Worm (Caenorhabditis elegans) whole organism, early embryonic: ENCODE measurements around the gene fbxb-58.

Experiments used
- B0310.2 ChIP-seq: sonication (generic microtip); optimal IDR thresholded peaks from 2 replicates; lab custom pipeline; 2016; ENCODE audit warnings: mild to moderate bottlenecking, missing genetic modification characterization, missing compliant biosample characterization
- ama-1 ChIP-seq: fragments of 150-350 bp; optimal IDR thresholded peaks from 2 replicates; lab custom pipeline; 2014
- flt-1 ChIP-seq: fragments of 200-800 bp; sonication (Bioruptor generic); IDR thresholded peaks from 2 replicates; pipeline ENCODE4 v1.3.6; 2022; ENCODE audit warnings: missing genetic modification characterization, missing compliant biosample characterization
- hnd-1 ChIP-seq: sonication (generic microtip); optimal IDR thresholded peaks from 2 replicates; lab custom pipeline; 2016; ENCODE audit warnings: missing genetic modification characterization, missing compliant biosample characterization

DNA sequence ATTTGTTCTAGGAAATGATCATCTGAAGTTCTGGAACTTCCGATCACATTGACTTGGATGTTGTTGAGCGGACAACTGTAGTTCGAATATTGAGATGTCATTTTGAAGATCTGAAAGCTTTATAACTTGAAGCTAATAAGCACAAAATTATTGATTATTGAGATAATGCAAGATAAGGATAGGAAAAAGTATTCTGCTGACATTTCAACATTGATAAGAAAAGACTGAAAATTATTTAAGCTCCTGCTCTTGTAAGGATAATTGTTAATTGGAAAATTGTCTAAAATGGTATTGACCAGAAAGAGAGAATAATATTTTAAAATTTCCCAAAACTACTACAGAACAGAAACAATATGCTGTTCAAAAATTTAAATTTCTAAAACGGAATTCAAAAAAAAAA lies 46.1 kb downstream of the fbxb-58 start, which contains the start of gene tbx-31:
- TF ChIP-seq ama-1 (lab: Kevin White, UChicago) (no peak), hnd-1 (no peak), B0310.2 (tag; lab: Kevin White, UChicago) (no peak), flt-1 (no peak)
